Worm (Caenorhabditis elegans) whole organism, L4/young adult: Measurements from ENCODE around the gene B0310.6.

Experiments used
- W03F9.2 ChIP-seq: fragments of 150-350 bp; optimal IDR thresholded peaks from 2 replicates; lab custom pipeline; 2014; ENCODE audit warnings: missing biosample characterization, missing genetic modification characterization
- dao-5 ChIP-seq: sonication (generic microtip); optimal IDR thresholded peaks from 2 replicates; lab custom pipeline; 2016; ENCODE audit warnings: missing genotype, missing genetic modification characterization, moderate library complexity, missing compliant biosample characterization
- him-1 ChIP-seq: sonication (generic microtip); optimal IDR thresholded peaks from 2 replicates; lab custom pipeline; 2016; ENCODE audit warnings: missing genotype, missing genetic modification reagents, missing genetic modification characterization, missing compliant biosample characterization

- TF ChIP-seq dao-5 (tag; lab: Kevin White, UChicago) (no peak), him-1 (tag; lab: Kevin White, UChicago) (no peak), W03F9.2 (tag; lab: Kevin White, UChicago) (no peak)
These were observed 24.4 kb upstream of the B0310.6 start for ce11 chrX:555043-555791.
